Worm (Caenorhabditis elegans): ENCODE data around the gene sas-5.

- TF ChIP-seq Y22D7AL.16 (tag; optimal IDR thresholded peaks at IDR 0.05), result no peak
- no peak for TF ChIP-seq ama-1 (optimal IDR thresholded peaks at IDR 0.05)
- no peak for TF ChIP-seq ceh-9 (tag; optimal IDR thresholded peaks at IDR 0.05)
- TF ChIP-seq elt-2 (tag; optimal IDR thresholded peaks at IDR 0.05), result no peak
- TF ChIP-seq lim-6 (tag; optimal IDR thresholded peaks at IDR 0.05), result no peak
Observed at ce11 chrV:11600800-11601199, 9.7 kb upstream of the sas-5 start, which contains the start of gene F35B12.9.

Data from whole organism, late embryonic.